Worm (Caenorhabditis elegans): ENCODE results near the gene npr-16.

DNA sequence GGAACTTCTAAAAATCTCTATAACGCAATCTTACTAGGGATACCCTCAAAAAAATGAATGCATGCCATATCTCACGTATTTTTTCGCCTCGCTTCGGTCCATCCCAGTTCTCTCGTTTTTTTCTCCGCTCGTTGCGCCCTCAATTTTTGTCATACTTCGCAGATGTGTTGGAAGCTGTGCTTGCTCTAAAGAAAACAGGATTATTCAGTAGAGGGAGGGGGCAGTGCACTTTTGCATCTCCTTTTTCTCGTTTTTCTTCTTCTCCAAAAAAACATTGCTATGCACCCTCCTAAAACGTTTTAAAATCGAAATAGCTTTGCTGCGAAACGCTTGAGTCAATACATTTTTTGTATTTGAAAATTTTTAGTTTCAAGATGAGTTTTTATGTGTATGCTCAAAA lies 16.9 kb downstream of the npr-16 start:
- no peak for TF ChIP-seq snpc-4 (tag; optimal IDR thresholded peaks at IDR 0.05)
- no peak for TF ChIP-seq ama-1 (optimal IDR thresholded peaks at IDR 0.05)
- no peak for TF ChIP-seq ceh-88 (GFP tag; IDR thresholded peaks at IDR 0.05)
- TF ChIP-seq egl-27 (tag; optimal IDR thresholded peaks at IDR 0.05): no peak
- no peak for TF ChIP-seq lsy-2 (tag; optimal IDR thresholded peaks at IDR 0.05)
- no peak for TF ChIP-seq aha-1 (tag; optimal IDR thresholded peaks at IDR 0.05)
- TF ChIP-seq ztf-4 (tag; optimal IDR thresholded peaks at IDR 0.05): no peak
- TF ChIP-seq nhr-11 (tag; optimal IDR thresholded peaks at IDR 0.05): no peak
- no peak for TF ChIP-seq F16B12.6 (tag; optimal IDR thresholded peaks at IDR 0.05)
- TF ChIP-seq mep-1 (tag; optimal IDR thresholded peaks at IDR 0.05): no peak

All from whole organism, L1 larva.